Fruit fly (Drosophila melanogaster) whole organism, pupa: Measurements from ENCODE around the gene CG5697.

ENCODE experiments used
- CG14655 ChIP-seq: fragments of 200-800 bp; sonication (Bioruptor generic); optimal IDR thresholded peaks from 3 replicates; lab custom pipeline; 2017; ENCODE audit warnings: mild to moderate bottlenecking, missing biosample characterization, missing genetic modification reagents, missing genetic modification characterization
- CG17806 ChIP-seq: fragments of 200-800 bp; sonication (Bioruptor generic); optimal IDR thresholded peaks from 2 replicates; lab custom pipeline; 2018; ENCODE audit warnings: missing biosample characterization, mild to moderate bottlenecking, missing genetic modification characterization, moderate library complexity
- CG34367 ChIP-seq: fragments of 200-800 bp; sonication (Bioruptor generic); optimal IDR thresholded peaks from 2 replicates; lab custom pipeline; 2018; ENCODE audit warnings: missing biosample characterization, mild to moderate bottlenecking, missing genetic modification characterization
- EcR ChIP-seq: fragments of 200-800 bp; sonication (Bioruptor generic); optimal IDR thresholded peaks from 3 replicates; lab custom pipeline; 2019; ENCODE audit warnings: missing biosample characterization, missing genetic modification characterization, mild to moderate bottlenecking, moderate library complexity, missing genetic modification reagents
- Pif1A ChIP-seq: fragments of 200-800 bp; sonication (Bioruptor generic); optimal IDR thresholded peaks from 3 replicates; lab custom pipeline; 2016; ENCODE audit warnings: missing biosample characterization, missing genetic modification characterization
- Pif1B ChIP-seq: fragments of 200-800 bp; sonication (Bioruptor generic); optimal IDR thresholded peaks from 3 replicates; lab custom pipeline; 2016; ENCODE audit warnings: missing biosample characterization, missing genetic modification characterization

- no peak for TF ChIP-seq Pif1B (GFP tag; lab: Kevin White, UChicago)
- no peak for TF ChIP-seq CG17806 (tag; lab: Kevin White, UChicago)
- TF ChIP-seq Pif1A (GFP tag; lab: Kevin White, UChicago), result no peak
- no peak for TF ChIP-seq CG14655 (GFP tag; lab: Kevin White, UChicago)
- no peak for TF ChIP-seq CG34367 (tag; lab: Kevin White, UChicago)
- TF ChIP-seq EcR (GFP tag; lab: Kevin White, UChicago), result no peak
Measured at dm6 chr3R:20976649-20977048, 39.1 kb upstream of the CG5697 start.
